Worm (Caenorhabditis elegans): ENCODE results near the gene eif-2Bdelta.

The eif-2Bdelta gene

DNA sequence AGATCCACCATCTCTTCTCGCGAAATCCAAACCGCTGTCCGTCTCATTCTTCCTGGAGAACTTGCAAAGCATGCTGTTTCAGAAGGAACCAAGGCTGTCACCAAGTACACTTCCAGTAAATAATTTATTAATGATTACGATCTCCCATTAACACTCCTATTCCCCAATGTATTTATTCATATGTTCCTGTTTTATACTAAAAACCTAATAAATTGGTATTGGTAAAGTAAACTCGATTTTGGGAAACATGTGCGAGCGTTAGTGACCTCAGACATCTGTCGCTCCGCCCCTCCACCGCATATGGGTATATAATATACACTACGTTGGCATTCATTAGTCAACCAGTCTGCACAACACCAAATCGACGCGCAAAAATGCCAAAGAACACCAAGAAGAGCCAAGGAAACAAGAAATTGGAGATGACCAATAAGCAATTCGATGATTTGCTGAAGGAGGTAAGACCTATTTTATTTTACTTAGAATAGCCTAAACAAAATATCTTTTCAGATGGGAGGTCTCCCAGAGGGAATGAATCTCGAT is 32.5 kb downstream of the eif-2Bdelta start, which contains the start of gene C50F4.6:
Gene C50F4.6 (plus strand): TSS at position 51 of the 540 bp plus-strand sequence.
- TF ChIP-seq unc-62 (GFP tag; optimal IDR thresholded peaks at IDR 0.05), result no peak

ce11 chrV:9546860-9547269 is 33.2 kb downstream of the eif-2Bdelta start, which contains the start of gene his-37:
Gene his-37 (plus strand): TSS chrV:9547105.
- TF ChIP-seq unc-62 (GFP tag; optimal IDR thresholded peaks at IDR 0.05), result no peak

DNA sequence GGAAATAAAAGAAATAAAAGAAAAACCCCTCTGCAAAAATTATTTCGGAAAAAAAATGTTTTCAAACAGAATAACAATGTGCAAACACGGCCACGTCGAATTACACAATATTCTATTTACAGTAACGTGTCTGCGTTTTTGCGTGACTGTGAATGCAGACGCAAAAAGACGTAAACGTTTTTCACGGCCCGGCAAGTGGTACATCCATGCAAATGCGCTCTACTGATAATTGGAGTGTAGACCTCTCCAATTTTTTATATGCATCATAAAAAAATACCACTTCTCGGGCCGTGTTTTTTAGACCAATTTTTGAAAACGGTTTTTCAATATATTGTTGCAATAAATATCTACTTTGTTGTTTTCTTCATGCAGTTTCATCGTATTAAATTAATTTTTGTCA is 35.8 kb downstream of the eif-2Bdelta start, which contains the start of gene nstp-10:
Gene nstp-10 (minus strand): TSS at position 378 of the 400 bp plus-strand sequence.
- TF ChIP-seq unc-62 (GFP tag; optimal IDR thresholded peaks at IDR 0.05), result no peak

DNA sequence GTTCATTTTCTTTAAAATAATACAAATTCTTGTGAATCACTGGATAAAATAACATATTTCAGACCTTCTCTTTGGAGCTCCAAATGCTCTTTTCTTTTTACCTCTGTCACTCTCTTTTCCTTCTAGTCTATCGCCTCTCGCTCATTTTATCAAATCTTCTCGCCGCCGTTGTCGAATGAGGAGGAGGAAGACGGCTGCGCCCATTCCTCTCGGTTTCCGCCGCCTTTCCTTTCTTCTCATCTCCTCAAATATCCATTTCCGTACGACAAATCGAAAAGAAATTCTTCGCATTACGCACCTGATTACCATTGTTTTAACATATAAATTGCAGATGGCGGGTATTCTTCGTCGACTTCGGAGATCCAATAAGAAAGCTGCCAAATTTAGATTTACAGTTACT is 36.7 kb downstream of the eif-2Bdelta start, which contains the start of gene ehbp-1:
Gene ehbp-1 (plus strand): TSS at position 332 of the 400 bp plus-strand sequence.
- TF ChIP-seq unc-62 (GFP tag; optimal IDR thresholded peaks at IDR 0.05), result no peak

DNA sequence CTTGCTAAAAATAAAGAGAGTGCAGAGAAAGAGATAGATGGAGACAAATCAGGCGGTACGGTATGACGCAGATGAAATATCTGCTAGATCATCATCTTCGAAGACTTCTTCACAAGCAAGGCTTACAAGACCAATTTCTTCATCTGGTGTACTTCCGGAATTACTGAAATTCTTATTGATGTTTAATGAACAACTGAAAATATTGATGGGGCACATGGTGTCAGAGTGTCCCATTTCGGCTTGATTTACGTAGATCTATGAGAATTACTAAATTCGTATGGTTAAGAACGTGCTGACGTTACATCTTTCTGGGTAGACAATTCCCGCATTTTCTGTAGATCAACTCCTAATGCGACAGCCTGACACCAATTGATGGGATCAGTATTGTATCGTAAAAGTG is 43.0 kb downstream of the eif-2Bdelta start:
- no peak for TF ChIP-seq unc-62 (GFP tag; optimal IDR thresholded peaks at IDR 0.05)

DNA sequence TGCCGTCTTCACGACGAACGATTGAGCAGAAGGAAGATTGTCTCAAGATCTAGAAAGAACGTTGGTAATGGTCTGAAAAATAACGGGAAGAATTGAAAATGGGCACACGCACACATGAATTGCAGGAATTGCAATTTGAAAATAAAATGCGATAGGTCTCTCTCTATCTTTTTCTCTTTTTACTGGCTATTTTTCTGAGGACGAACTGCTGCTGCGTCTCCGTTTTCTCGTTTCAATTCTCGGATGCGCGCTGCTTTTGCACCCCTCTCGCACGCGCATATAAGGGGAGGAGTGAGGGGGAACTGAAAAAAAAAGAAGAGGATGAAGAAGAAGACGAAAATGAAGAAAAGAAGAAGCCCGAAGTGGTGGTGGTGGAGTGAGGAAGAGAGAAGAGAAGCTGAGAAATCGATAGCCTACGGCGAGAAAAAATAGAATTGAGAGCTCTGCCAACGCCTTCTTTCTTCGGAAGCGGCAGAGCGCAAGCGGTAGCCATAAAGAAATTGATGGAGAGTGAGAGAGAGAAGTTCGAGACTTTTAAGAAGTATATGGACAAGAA is 48.1 kb downstream of the eif-2Bdelta start, which contains the start of gene rgef-1:
Gene rgef-1 (minus strand): TSS at position 51 of the 556 bp plus-strand sequence.
- TF ChIP-seq unc-62 (GFP tag; optimal IDR thresholded peaks at IDR 0.05), result no peak

DNA sequence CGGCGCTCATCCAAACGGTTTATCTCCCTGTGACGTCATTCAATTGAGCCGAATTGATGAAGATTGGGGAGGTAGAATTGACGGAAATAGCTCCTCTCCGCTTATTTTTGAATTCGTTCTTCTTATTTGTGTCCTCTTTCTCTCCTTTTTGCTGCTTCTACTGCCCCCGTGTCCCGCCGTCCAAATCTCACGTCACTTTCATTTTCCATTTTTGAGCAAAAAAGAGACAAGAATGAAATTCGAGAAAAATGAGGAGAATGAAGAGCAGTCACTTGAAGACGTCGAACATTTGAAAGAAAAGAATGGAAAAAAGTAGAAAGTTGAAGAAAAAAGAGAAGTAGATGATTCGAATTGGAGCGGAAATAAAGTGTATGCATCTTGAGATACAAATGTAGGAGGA is 50.0 kb downstream of the eif-2Bdelta start:
- TF ChIP-seq unc-62 (GFP tag; optimal IDR thresholded peaks at IDR 0.05), result no peak

Measured in whole organism, dauer.